Worm (Caenorhabditis elegans) whole organism, L4/young adult: ENCODE measurements around the gene K08C7.4.
"Not testable (repeated sequence)": the region's sequence is repeated elsewhere in the genome, so short reads cannot be mapped to it uniquely, and the experiment has no call there.

Experiments used
- W03F9.2 ChIP-seq: fragments of 150-350 bp; optimal IDR thresholded peaks from 2 replicates; lab custom pipeline; 2014; ENCODE audit warnings: missing biosample characterization, missing genetic modification characterization
- dao-5 ChIP-seq: sonication (generic microtip); optimal IDR thresholded peaks from 2 replicates; lab custom pipeline; 2016; ENCODE audit warnings: missing genotype, missing genetic modification characterization, moderate library complexity, missing compliant biosample characterization
- him-1 ChIP-seq: sonication (generic microtip); optimal IDR thresholded peaks from 2 replicates; lab custom pipeline; 2016; ENCODE audit warnings: missing genotype, missing genetic modification reagents, missing genetic modification characterization, missing compliant biosample characterization

Gene K08C7.4

DNA sequence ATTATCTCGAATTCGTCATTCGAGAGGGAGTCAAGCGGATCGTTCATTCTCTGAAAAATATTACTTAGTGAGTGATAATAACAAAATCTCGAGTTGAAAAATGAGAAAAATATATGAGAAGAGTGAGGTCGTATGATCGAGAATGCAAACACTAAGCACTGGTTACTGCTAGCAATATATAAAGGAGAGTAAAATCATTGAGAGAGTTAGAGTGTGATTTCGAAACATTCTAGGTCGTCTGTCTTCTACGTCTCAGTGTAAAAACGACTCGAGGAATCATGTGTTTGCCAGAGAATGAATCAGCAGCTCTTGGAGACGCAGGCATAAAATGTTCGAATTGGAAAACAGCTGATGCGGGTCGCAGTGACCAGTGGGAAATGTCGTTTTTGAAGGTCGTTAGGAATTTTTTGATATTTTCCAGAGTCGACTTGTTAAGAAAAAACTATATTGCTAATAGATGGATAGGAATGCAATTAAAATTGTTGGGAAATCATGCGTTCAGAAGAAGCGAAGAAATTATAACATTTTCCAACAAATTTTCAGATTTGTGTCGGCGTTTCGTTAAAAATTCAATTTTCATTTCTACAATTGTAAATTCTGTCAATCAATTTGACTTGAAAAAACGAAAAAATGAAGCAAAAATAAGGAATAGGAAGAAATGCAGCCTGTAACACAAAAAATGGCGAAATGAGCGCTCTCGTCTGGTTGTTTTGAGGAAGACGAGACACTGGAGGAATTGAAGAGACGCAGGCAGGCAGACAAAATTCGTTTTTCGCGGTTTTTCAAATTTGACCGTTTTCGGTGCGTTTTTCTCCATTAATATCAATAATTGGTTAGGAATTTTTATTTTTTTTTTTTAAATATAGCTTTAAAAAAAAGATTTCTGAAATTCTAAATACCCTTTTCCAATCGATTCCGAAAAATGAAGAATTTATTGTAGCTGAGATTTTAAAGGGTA lies 17.0 kb upstream of the K08C7.4 start, which contains the start of gene allo-1:
Gene allo-1, minus strand, starts transcription at position 51 of the 958 bp plus-strand sequence.
- peak; percentile 62 for TF ChIP-seq W03F9.2
- no peak for TF ChIP-seq dao-5 (tag; lab: Kevin White, UChicago)

DNA sequence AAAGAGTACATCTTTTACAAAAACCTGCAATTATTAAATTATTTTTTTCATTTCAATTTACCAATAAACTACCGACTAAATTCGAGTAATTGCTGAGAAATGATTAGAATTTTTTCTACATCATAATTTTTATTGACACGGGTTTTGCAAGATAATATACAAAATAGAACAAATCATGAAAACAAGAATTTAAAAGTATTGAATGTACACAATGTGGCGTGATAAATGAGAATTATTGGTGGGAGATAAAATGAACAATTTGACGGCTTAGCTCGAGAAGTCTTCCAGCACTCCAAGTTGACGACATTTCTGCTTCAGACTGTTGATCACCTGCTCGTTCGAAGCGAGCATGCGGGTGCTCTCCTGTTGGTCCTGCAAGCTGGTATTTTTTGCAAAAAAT lies 14.9 kb upstream of the K08C7.4 start, which contains the start of gene R102.4:
Gene R102.4, minus strand, starts transcription at position 101 of the 400 bp plus-strand sequence.
- TF ChIP-seq him-1 (no peak), W03F9.2 (no peak), dao-5 (tag; lab: Kevin White, UChicago) (no peak)

DNA sequence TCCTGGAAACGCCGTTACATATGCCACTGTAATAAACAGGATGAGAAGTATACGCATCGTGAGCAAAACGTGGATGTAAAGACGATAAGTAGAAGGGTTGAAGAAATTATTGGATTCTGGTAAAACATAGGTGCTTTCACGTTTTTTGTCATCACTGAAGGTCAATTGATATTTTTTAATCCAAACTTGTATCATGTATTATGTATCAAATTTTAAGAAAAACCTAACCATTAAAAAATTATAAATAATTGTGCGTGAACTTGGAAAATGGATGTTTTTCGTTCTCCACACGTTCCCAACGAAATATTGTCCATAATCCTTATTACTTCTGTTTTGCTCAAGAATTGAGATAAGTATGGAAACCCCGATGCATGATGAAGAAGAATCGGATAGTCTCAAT lies 9.9 kb upstream of the K08C7.4 start, which contains the start of gene R102.8:
Gene R102.8, minus strand, starts transcription at position 101 of the 400 bp plus-strand sequence.
- no peak for TF ChIP-seq dao-5 (tag; lab: Kevin White, UChicago)
- TF ChIP-seq W03F9.2, result no peak
- TF ChIP-seq him-1, result no peak

DNA sequence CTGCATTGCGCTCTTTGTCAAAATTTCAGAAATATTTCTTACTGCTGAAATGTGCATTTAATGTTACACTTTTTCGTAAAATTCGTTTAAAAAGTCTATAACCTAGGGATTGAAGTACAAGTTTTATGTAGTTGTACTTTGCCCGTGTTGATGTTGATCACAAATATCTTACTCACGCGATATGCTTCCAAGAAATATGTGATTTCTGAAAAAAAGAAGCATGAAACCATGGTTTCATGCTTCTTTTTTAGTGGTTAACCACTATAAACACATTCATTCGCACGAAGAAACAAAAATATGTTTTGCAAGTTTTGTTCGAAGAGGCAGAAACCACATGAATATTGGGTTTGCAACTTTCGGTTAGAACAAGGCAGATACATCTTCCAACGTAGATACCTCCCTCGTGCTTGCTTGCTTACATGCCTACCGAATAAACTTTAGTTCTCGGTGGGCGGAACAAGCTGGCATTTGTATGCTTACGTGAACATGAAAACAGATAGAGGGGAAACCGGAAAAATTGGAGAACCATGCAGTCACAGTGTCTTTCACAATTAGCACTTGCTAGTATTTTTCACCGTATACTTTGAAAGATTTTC lies 8.8 kb upstream of the K08C7.4 start, which contains the start of gene R102.3:
Gene R102.3, plus strand, starts transcription at position 546 of the 596 bp plus-strand sequence.
- no peak for TF ChIP-seq W03F9.2
- no peak for TF ChIP-seq dao-5 (tag; lab: Kevin White, UChicago)
- TF ChIP-seq him-1, result no peak

DNA sequence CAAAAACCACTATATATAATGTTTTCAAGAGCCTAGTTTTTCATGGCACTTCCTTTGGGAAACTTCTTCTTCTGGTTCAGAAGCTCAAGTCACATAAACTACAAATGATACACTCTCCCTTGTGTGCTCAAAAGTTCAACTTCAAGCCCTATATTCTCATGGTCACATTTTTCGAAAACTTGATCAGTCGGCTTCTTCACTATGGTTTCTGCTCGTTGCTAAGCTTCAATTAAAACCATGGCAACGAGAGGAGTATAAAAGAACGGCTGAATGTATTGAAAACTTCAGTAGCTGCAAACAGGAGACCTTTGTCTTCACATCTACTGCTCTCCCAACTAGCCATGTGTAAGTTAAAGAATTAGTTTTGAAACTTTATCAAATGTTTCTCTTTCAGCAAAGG lies 7.0 kb upstream of the K08C7.4 start, which contains the start of gene R102.2:
Gene R102.2, plus strand, starts transcription at position 301 of the 400 bp plus-strand sequence.
- not testable (repeated sequence) for TF ChIP-seq dao-5 (tag; lab: Kevin White, UChicago); W03F9.2; him-1

DNA sequence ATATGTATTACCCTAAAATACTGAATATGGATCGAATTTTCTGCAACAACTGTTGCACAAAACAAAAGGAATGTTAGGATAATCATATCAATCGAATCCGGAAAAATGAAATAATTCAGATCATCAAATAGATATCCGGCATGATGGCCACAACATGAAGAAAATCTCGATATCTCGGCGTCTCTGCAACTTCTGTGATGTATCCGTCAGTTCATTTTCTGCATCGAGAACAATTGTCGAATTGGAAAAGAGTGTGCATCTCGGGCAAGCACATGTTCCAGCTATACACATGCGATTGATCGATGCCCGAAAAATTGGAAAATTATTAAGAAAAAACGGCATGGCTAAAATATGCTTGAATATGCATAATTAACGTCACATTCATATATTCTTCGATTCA lies 5.5 kb upstream of the K08C7.4 start, which contains the start of the genes K08C7.6 and R102.1:
Gene K08C7.6, minus strand, starts transcription at position 101 of the 400 bp plus-strand sequence.
Gene R102.1, plus strand, starts transcription at position 291 of the 400 bp plus-strand sequence.
- TF ChIP-seq dao-5 (tag; lab: Kevin White, UChicago), result no peak
- TF ChIP-seq him-1, result no peak
- TF ChIP-seq W03F9.2, result no peak

DNA sequence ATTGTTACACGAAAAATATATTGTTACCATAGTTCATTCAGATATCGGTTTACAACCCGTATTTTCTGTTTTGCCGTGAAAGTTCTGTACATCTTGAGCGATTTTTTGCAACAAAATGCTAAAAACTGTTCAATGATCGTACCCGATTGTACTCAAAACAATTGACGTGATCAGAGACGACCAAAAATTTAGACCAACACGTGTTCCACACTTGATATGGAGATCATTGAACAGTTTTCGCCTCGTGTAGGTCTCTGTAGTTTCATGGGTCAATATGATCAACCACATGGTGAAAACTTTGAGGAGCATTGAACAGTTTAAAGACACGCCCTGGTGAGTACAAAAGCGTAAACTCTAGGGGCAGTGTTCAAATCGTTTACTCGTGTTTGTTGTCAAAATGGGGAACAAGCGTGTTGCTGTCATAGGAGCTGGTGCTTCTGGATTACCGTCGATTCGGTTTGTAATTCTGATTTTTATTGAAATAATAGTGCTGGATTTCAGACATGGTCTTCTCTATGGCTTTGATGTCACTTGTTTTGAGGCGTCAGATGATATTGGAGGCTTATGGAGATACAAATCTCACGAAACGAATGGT lies 2.0 kb upstream of the K08C7.4 start, which contains the start of gene fmo-2:
Gene fmo-2, plus strand, starts transcription at position 370 of the 595 bp plus-strand sequence.
- TF ChIP-seq dao-5 (tag; lab: Kevin White, UChicago), result no peak

DNA sequence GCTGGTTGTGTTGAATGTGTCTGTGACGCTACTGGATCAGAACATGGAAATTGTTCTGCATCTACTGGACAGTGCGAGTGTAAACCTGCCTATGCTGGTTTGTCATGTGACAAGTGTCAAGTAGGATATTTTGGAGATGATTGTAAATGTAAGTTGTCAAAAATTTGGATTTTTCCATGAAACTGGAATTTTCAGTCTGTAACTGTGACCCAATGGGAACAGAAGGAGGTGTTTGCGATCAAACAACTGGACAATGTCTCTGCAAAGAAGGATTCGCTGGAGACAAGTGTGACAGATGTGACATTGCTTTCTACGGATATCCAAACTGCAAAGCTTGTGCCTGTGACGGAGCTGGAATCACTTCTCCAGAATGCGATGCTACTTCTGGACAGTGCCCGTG lies 11.7 kb downstream of the K08C7.4 start:
- no peak for TF ChIP-seq him-1
- no peak for TF ChIP-seq dao-5 (tag; lab: Kevin White, UChicago)
- no peak for TF ChIP-seq W03F9.2

DNA sequence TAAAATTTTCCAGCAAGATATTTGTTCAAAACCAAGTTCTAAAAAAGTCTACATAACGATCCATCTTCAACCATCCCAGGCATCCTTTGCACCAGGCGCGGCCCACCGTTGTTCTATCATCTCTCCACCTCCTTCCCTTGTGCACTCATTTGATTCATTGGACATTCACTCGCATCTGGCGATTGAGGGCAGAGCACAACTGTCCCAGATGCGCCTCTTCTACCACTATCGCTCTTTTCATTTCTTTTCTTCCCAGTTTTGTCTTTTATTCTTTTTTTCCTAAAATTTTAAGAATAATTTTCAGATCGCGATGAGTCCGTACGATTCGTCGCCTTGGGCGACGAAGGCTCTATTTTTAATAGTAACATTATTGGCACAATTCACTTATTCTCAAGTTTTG lies 13.8 kb downstream of the K08C7.4 start, which contains the start of gene epi-1:
Gene epi-1, plus strand, starts transcription at position 301 of the 400 bp plus-strand sequence.
- no peak for TF ChIP-seq W03F9.2
- no peak for TF ChIP-seq dao-5 (tag; lab: Kevin White, UChicago)
- TF ChIP-seq him-1, result no peak

DNA sequence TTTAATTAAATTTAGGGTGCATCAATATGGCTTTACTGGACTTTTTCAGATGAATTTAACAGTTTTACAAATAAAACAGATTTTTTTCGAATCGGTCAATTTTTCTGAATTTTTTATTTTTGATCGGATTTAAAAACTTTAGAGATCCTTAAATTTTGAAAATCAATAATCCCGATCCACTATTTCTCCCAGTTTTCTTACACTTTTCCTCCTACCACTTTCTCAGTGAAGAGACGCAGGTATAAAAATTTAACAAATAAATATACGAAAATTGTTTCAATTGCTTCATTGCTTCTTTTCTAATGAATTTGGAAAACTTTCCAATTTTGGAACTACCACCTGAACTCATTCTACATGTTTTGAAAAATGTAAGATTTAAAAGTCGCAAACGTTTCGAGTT lies 16.1 kb downstream of the K08C7.4 start, which contains the start of gene K08C7.7:
Gene K08C7.7, plus strand, starts transcription at position 301 of the 400 bp plus-strand sequence.
- TF ChIP-seq W03F9.2, result no peak
- TF ChIP-seq him-1, result no peak
- TF ChIP-seq dao-5 (tag; lab: Kevin White, UChicago), result no peak

DNA sequence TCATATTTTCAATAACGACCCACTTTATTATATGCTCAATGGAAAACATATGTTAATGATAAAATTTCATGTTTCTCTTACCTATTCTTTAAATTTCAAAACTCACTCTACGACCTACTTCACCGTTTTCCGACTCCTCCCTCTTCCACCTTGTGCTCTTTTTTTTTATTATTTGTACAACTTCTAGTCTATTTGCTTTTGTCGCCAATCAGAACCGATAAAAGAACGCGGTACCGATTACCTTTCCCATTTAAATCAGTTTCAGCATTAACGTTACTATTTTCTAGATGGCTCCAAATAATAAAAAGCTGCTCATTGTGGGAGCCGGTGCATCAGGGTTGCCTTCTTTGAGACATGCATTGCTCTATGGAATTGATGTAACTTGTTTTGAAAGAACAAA lies 18.5 kb downstream of the K08C7.4 start, which contains the start of gene fmo-1:
Gene fmo-1, plus strand, starts transcription at position 98 of the 400 bp plus-strand sequence.
- TF ChIP-seq dao-5 (tag; lab: Kevin White, UChicago), result no peak
- no peak for TF ChIP-seq him-1
- no peak for TF ChIP-seq W03F9.2

DNA sequence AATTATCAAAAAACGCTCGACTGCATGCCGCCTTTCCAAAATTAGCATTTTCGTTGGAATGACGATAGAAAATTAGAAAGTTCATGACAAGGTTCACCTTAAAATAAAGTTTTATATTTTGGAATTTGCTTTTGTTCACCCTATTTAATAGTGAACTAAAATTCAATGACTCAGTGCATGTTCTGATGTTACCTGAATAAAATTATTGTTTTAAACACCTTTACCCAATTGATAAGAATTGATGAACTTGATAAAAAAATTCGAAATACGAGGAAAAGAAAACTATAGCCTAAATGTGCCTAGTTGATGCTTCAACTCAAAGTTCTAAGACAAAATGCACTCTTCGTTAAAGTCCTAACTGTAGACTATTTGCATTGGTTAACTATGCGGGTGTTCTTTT lies 19.2 kb downstream of the K08C7.4 start:
- no peak for TF ChIP-seq W03F9.2
- no peak for TF ChIP-seq dao-5 (tag; lab: Kevin White, UChicago)
- no peak for TF ChIP-seq him-1

DNA sequence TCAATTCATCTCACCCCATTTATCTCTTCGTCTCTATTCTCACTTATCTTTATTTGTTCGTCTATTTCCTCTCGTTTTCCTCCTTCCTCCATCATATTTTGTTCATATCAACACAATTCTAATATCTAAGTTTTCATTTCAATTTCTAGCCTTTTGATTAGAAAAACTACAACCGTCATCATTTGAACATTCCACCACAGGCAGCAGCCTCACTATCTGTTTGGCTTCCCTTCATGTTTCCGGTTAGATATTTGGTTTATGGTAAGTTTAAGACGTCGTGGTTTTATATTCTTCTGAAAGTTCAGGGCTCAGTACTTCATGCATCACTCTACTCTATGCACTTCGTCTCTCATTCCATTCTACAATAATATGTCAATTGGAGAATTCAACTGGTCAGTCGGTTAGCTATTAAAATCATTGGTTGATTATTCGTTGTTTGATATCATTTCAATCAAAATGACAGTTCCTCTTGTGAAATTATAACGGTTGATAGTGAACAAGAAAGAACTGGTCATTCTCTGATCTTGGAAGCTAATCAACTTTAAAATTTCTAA lies 23.4 kb downstream of the K08C7.4 start, which contains the start of gene K08C7.1:
Gene K08C7.1, plus strand, starts transcription at position 43 of the 554 bp plus-strand sequence.
- no peak for TF ChIP-seq dao-5 (tag; lab: Kevin White, UChicago)
- TF ChIP-seq W03F9.2, result no peak
